Fruit fly (Drosophila melanogaster) whole organism, adult: Measurements from ENCODE around the gene tll.

ENCODE experiments used
- Mnt ChIP-seq: fragments of 200-800 bp; sonication (Bioruptor generic); optimal IDR thresholded peaks from 2 replicates; lab custom pipeline; 2016; ENCODE audit warnings: missing biosample characterization, mild to moderate bottlenecking, missing genetic modification characterization
- bab1 ChIP-seq: fragments of 200-800 bp; sonication (Bioruptor generic); optimal IDR thresholded peaks from 3 replicates; lab custom pipeline; 2019; ENCODE audit warnings: missing biosample characterization, mild to moderate bottlenecking, missing genetic modification characterization, moderate library complexity
- ovo ChIP-seq: fragments of 200-800 bp; sonication (Bioruptor generic); optimal IDR thresholded peaks from 2 replicates; lab custom pipeline; 2016; ENCODE audit warnings: missing biosample characterization, missing genetic modification characterization
- toe ChIP-seq: fragments of 200-800 bp; sonication (Bioruptor generic); optimal IDR thresholded peaks from 2 replicates; lab custom pipeline; 2016; ENCODE audit warnings: missing biosample characterization, missing genetic modification characterization

DNA sequence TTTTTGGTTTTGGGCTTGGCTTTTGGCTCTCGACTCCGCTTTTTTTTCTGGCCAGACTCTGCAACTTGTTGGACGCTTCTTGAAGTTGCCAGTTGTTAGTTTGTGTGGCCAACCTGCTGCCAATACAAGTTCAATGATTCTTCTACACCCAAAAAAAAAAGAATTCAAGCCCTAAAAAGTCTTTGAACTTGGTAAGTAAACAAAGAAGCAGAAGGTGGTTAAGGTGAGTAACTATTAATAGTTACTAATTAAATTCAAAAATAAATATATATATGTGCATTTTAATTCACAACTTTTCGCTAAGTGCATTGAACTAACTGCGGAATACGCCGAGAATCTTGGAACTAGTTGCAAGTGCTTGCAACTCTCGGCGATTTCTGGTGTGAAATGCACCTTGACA is 19.0 kb upstream of the tll start:
- no peak for TF ChIP-seq ovo (GFP tag; lab: Kevin White, UChicago)
- no peak for TF ChIP-seq bab1 (GFP tag; lab: Kevin White, UChicago)
- TF ChIP-seq toe (GFP tag; lab: Kevin White, UChicago) = no peak
- TF ChIP-seq Mnt = no peak
